Worm (Caenorhabditis elegans): ENCODE measurements around the gene F23H11.2.

F23H11.2 gene

ce11 chrIII:872373-872772 is 23.2 kb upstream of the F23H11.2 start, which contains the start of the genes T24C4.3 and clc-20:
Gene T24C4.3 (minus strand): TSS chrIII:872473.
Gene clc-20 (plus strand): TSS chrIII:872583.
- no peak for TF ChIP-seq R02D3.7 (tag; optimal IDR thresholded peaks at IDR 0.05)
- no peak for TF ChIP-seq fkh-10 (GFP tag; optimal IDR thresholded peaks at IDR 0.05)
- TF ChIP-seq nhr-28 (tag; optimal IDR thresholded peaks at IDR 0.05), result no peak
- TF ChIP-seq pqm-1 (tag; optimal IDR thresholded peaks at IDR 0.05), result no peak
- no peak for TF ChIP-seq daf-12 (tag; optimal IDR thresholded peaks at IDR 0.05)
- no peak for TF ChIP-seq fkh-2 (tag; optimal IDR thresholded peaks at IDR 0.05)
- no peak for TF ChIP-seq tbx-2 (tag; optimal IDR thresholded peaks at IDR 0.05)
- TF ChIP-seq ZK546.5 (tag; optimal IDR thresholded peaks at IDR 0.05), result no peak
- no peak for TF ChIP-seq aly-2 (tag; optimal IDR thresholded peaks at IDR 0.05)
- TF ChIP-seq egl-27 (tag; optimal IDR thresholded peaks at IDR 0.05), result no peak
- no peak for TF ChIP-seq unc-62 (GFP tag; optimal IDR thresholded peaks at IDR 0.05)
- no peak for TF ChIP-seq eor-1 (tag; optimal IDR thresholded peaks at IDR 0.05)
- TF ChIP-seq ceh-16 (tag; optimal IDR thresholded peaks at IDR 0.05), result no peak

- no peak for TF ChIP-seq daf-12 (tag; optimal IDR thresholded peaks at IDR 0.05)
- no peak for TF ChIP-seq mdl-1 (tag; optimal IDR thresholded peaks at IDR 0.05)
- TF ChIP-seq elt-2 (tag; optimal IDR thresholded peaks at IDR 0.05), result peak; percentile 30
- TF ChIP-seq pqm-1 (tag; optimal IDR thresholded peaks at IDR 0.05), result peak; percentile 90
- no peak for TF ChIP-seq sea-2 (GFP tag; optimal IDR thresholded peaks at IDR 0.05)
- no peak for TF ChIP-seq eor-1 (tag; optimal IDR thresholded peaks at IDR 0.05)
- TF ChIP-seq ceh-28 (tag; optimal IDR thresholded peaks at IDR 0.05), result no peak
Observed at ce11 chrIII:873432-873831, 22.1 kb upstream of the F23H11.2 start, which contains the start of gene clc-19. Gene clc-19 (minus strand): TSS chrIII:873566.

DNA sequence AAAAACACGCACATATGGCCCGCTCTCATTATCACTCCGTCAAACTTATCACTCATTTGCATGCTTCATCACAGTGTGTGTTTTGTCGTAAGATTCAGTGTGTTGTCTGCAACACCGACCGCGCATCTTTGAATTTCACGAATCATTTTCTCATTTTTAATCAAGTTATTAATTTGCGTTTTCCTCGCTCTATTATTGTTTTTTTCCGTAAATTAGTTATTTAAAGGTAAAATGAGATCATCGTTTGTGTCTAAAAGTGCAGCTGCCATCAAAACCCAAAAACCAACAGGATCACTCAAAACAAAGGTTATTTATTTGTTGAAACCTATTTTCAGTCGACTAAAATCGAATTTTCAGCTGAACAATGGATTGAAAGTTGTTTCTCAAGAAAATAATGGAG is 15.9 kb upstream of the F23H11.2 start, which contains the start of the genes T24C4.5 and ucr-2.3:
Gene T24C4.5, minus strand, starts transcription at position 101 of the 400 bp plus-strand sequence.
Gene ucr-2.3, plus strand, starts transcription at position 227 of the 400 bp plus-strand sequence.
- TF ChIP-seq zag-1 (tag; optimal IDR thresholded peaks at IDR 0.05) (no peak), egl-5 (tag; optimal IDR thresholded peaks at IDR 0.05) (no peak), nhr-237 (tag; optimal IDR thresholded peaks at IDR 0.05) (no peak), nhr-67 (tag; optimal IDR thresholded peaks at IDR 0.05) (no peak), unc-39 (tag; optimal IDR thresholded peaks at IDR 0.05) (no peak), elt-1 (tag; optimal IDR thresholded peaks at IDR 0.05) (no peak), nhr-25 (tag; optimal IDR thresholded peaks at IDR 0.05) (no peak), nhr-28 (tag; optimal IDR thresholded peaks at IDR 0.05) (no peak), lin-39 (tag; optimal IDR thresholded peaks at IDR 0.05) (no peak), fkh-10 (GFP tag; optimal IDR thresholded peaks at IDR 0.05) (no peak), nhr-76 (tag; optimal IDR thresholded peaks at IDR 0.05) (no peak), nhr-23 (tag; optimal IDR thresholded peaks at IDR 0.05) (no peak), elt-3 (tag; optimal IDR thresholded peaks at IDR 0.05) (no peak), ZK546.5 (tag; optimal IDR thresholded peaks at IDR 0.05) (no peak)

ce11 chrIII:880840-881239 is 14.7 kb upstream of the F23H11.2 start:
- TF ChIP-seq nhr-43 (tag; optimal IDR thresholded peaks at IDR 0.05; ENCODE audit: poor library complexity, severe bottlenecking) (peak; percentile 8), ztf-11 (tag; optimal IDR thresholded peaks at IDR 0.05) (no peak)

ce11 chrIII:881460-881859 is 14.1 kb upstream of the F23H11.2 start:
- no peak for TF ChIP-seq nhr-28 (tag; optimal IDR thresholded peaks at IDR 0.05)
- no peak for TF ChIP-seq unc-39 (tag; optimal IDR thresholded peaks at IDR 0.05)
- TF ChIP-seq mml-1 (tag; optimal IDR thresholded peaks at IDR 0.05), result no peak
- TF ChIP-seq sea-2 (GFP tag; optimal IDR thresholded peaks at IDR 0.05), result no peak
- no peak for TF ChIP-seq nhr-67 (tag; optimal IDR thresholded peaks at IDR 0.05)
- no peak for TF ChIP-seq tbx-2 (tag; optimal IDR thresholded peaks at IDR 0.05)

- TF ChIP-seq daf-12 (tag; optimal IDR thresholded peaks at IDR 0.05) (no peak), elt-2 (tag; optimal IDR thresholded peaks at IDR 0.05) (no peak)
Observed at ce11 chrIII:883595-883994, 12.0 kb upstream of the F23H11.2 start.

All from whole organism, L3 larva.